Fruit fly (Drosophila melanogaster) whole organism, embryonic: ENCODE data around the gene PAN3.

Experiments
- Adf1 ChIP-seq: fragments of 200-800 bp; sonication (Bioruptor generic); IDR thresholded peaks from 2 replicates; pipeline ENCODE4 v1.3.6; 2022; ENCODE audit warnings: missing biosample characterization, missing genetic modification characterization
- CG11696 ChIP-seq: fragments of 200-800 bp; sonication (Bioruptor generic); IDR thresholded peaks from 2 replicates; pipeline ENCODE4 v1.3.6; 2022; ENCODE audit warnings: missing biosample characterization, missing genetic modification characterization
- CG12659 ChIP-seq: fragments of 200-800 bp; sonication (Bioruptor generic); optimal IDR thresholded peaks from 3 replicates; lab custom pipeline; 2017; ENCODE audit warnings: mild to moderate bottlenecking, missing biosample characterization, missing genetic modification reagents, missing genetic modification characterization
- CG12769 ChIP-seq: fragments of 200-800 bp; sonication (Bioruptor generic); optimal IDR thresholded peaks from 2 replicates; lab custom pipeline; 2019; ENCODE audit warnings: missing biosample characterization, mild to moderate bottlenecking, missing genetic modification characterization, moderate library complexity
- CG13296 ChIP-seq: fragments of 200-800 bp; sonication (Bioruptor generic); optimal IDR thresholded peaks from 3 replicates; lab custom pipeline; 2018; ENCODE audit warnings: missing biosample characterization, mild to moderate bottlenecking, missing genetic modification characterization
- CG1647 ChIP-seq: fragments of 200-800 bp; sonication (Bioruptor generic); optimal IDR thresholded peaks from 3 replicates; lab custom pipeline; 2016; ENCODE audit warnings: missing biosample characterization, missing genetic modification characterization
- CG16863 ChIP-seq: fragments of 200-800 bp; sonication (Bioruptor generic); optimal IDR thresholded peaks from 3 replicates; lab custom pipeline; 2016; ENCODE audit warnings: missing biosample characterization, missing genetic modification characterization
- CG17802 ChIP-seq: fragments of 200-800 bp; sonication (Bioruptor generic); optimal IDR thresholded peaks from 2 replicates; lab custom pipeline; 2018; ENCODE audit warnings: missing biosample characterization, mild to moderate bottlenecking, missing genetic modification characterization, moderate library complexity
- CG2712 ChIP-seq: fragments of 200-800 bp; optimal IDR thresholded peaks from 3 replicates; lab custom pipeline; 2019; ENCODE audit warnings: missing biosample characterization, mild to moderate bottlenecking, missing genetic modification characterization, moderate library complexity
- CG30431 ChIP-seq: fragments of 200-800 bp; sonication (Bioruptor generic); optimal IDR thresholded peaks from 2 replicates; lab custom pipeline; 2017; ENCODE audit warnings: missing biosample characterization, missing genetic modification characterization
- CG31441 ChIP-seq: fragments of 200-800 bp; sonication (Bioruptor generic); IDR thresholded peaks from 2 replicates; pipeline ENCODE4 v1.3.6; 2022; ENCODE audit warnings: missing biosample characterization, missing genetic modification characterization
- CG32772 ChIP-seq: fragments of 200-800 bp; sonication (Bioruptor generic); IDR thresholded peaks from 2 replicates; pipeline ENCODE4 v1.3.6; 2022; ENCODE audit warnings: missing biosample characterization, missing genetic modification characterization
- CG42726 ChIP-seq: fragments of 200-800 bp; sonication (Bioruptor generic); IDR thresholded peaks from 2 replicates; pipeline ENCODE4 v1.3.6; 2022; ENCODE audit warnings: missing biosample characterization, missing genetic modification characterization; ENCODE audit not compliant: partially characterized antibody
- CG5953 ChIP-seq: fragments of 200-800 bp; sonication (Bioruptor generic); IDR thresholded peaks from 2 replicates; pipeline ENCODE4 v1.3.6; 2022; ENCODE audit warnings: missing biosample characterization, missing genetic modification characterization
- CG6683 ChIP-seq: fragments of 200-800 bp; sonication (Bioruptor generic); optimal IDR thresholded peaks from 2 replicates; lab custom pipeline; 2017; ENCODE audit warnings: missing biosample characterization, mild to moderate bottlenecking, missing genetic modification characterization, missing genetic modification reagents
- CG7963 ChIP-seq: fragments of 200-800 bp; sonication (Bioruptor generic); IDR thresholded peaks from 3 replicates; pipeline ENCODE4 v1.3.6; 2022; ENCODE audit warnings: missing biosample characterization, missing genetic modification characterization; ENCODE audit not compliant: partially characterized antibody
- CG9215 ChIP-seq: fragments of 200-800 bp; sonication (Bioruptor generic); IDR thresholded peaks from 2 replicates; pipeline ENCODE4 v1.3.6; 2022; ENCODE audit warnings: missing biosample characterization, missing genetic modification characterization
- Dbx ChIP-seq: fragments of 200-800 bp; sonication (Bioruptor generic); IDR thresholded peaks from 3 replicates; pipeline ENCODE4 v1.3.6; 2022; ENCODE audit warnings: missing biosample characterization, missing genetic modification characterization
- Dip3 ChIP-seq: fragments of 200-800 bp; sonication (Bioruptor generic); optimal IDR thresholded peaks from 3 replicates; lab custom pipeline; 2016; ENCODE audit warnings: missing biosample characterization, missing genetic modification characterization
- E2f2 ChIP-seq: fragments of 200-800 bp; sonication (Bioruptor generic); IDR thresholded peaks from 2 replicates; pipeline ENCODE4 v1.3.6; 2022; ENCODE audit warnings: missing biosample characterization, missing genetic modification characterization
- ERR ChIP-seq: fragments of 200-800 bp; sonication (Bioruptor generic); optimal IDR thresholded peaks from 2 replicates; lab custom pipeline; 2016; ENCODE audit warnings: missing biosample characterization, missing genetic modification characterization
- Fer3 ChIP-seq: fragments of 200-800 bp; sonication (Bioruptor generic); optimal IDR thresholded peaks from 2 replicates; lab custom pipeline; 2018; ENCODE audit warnings: missing biosample characterization, mild to moderate bottlenecking, missing genetic modification characterization, moderate library complexity
- Hand ChIP-seq: fragments of 200-800 bp; sonication (Bioruptor generic); optimal IDR thresholded peaks from 2 replicates; lab custom pipeline; 2017; ENCODE audit warnings: mild to moderate bottlenecking, missing biosample characterization, missing genetic modification reagents, missing genetic modification characterization
- Hr78 ChIP-seq, 2 experiments: fragments of 200-800 bp in 1 of 2; fragments of >200 bp in 1 of 2; sonication (Bioruptor generic) in 1 of 2; optimal IDR thresholded peaks; 2 replicates each; lab custom pipeline; 2017 to 2019; ENCODE audit warnings: missing biosample characterization in 2 of 2, missing genetic modification characterization in 2 of 2, mild to moderate bottlenecking in 1 of 2, moderate library complexity in 1 of 2
- Mad ChIP-seq: fragments of 200-800 bp; sonication (Bioruptor generic); optimal IDR thresholded peaks from 2 replicates; lab custom pipeline; 2016; ENCODE audit warnings: missing biosample characterization, missing genetic modification characterization
- Ptx1 ChIP-seq: fragments of 200-800 bp; sonication (Bioruptor generic); IDR thresholded peaks from 2 replicates; pipeline ENCODE4 v1.3.6; 2022; ENCODE audit warnings: missing biosample characterization, missing genetic modification characterization
- Six4 ChIP-seq: fragments of 200-800 bp; sonication (Bioruptor generic); optimal IDR thresholded peaks from 2 replicates; lab custom pipeline; 2016; ENCODE audit warnings: missing biosample characterization, missing genetic modification characterization
- Tbp ChIP-seq: fragments of >200 bp; optimal IDR thresholded peaks from 2 replicates; lab custom pipeline; 2018; ENCODE audit warnings: missing biosample characterization, missing genetic modification characterization
- Vsx1 ChIP-seq: fragments of 200-800 bp; sonication (Bioruptor generic); optimal IDR thresholded peaks from 2 replicates; lab custom pipeline; 2017; ENCODE audit warnings: missing biosample characterization, mild to moderate bottlenecking, missing genetic modification characterization, missing genetic modification reagents
- Xbp1 ChIP-seq: fragments of 200-800 bp; sonication (Bioruptor generic); optimal IDR thresholded peaks from 3 replicates; lab custom pipeline; 2016; ENCODE audit warnings: missing biosample characterization, mild to moderate bottlenecking, missing genetic modification characterization
- da ChIP-seq: fragments of 200-800 bp; sonication (Bioruptor generic); optimal IDR thresholded peaks from 2 replicates; lab custom pipeline; 2016; ENCODE audit warnings: missing biosample characterization, missing genetic modification characterization
- dmrt11E ChIP-seq: fragments of 200-800 bp; sonication (Bioruptor generic); optimal IDR thresholded peaks from 3 replicates; lab custom pipeline; 2018; ENCODE audit warnings: missing biosample characterization, mild to moderate bottlenecking, missing genetic modification characterization, moderate library complexity
- esg ChIP-seq: fragments of 200-800 bp; sonication (Bioruptor generic); conservative IDR thresholded peaks from 2 replicates; pipeline ENCODE4 v1.3.6; 2022; ENCODE audit warnings: missing biosample characterization, missing genetic modification characterization
- eve ChIP-seq, 2 experiments: fragments of >200 bp; optimal IDR thresholded peaks; 2 replicates each; lab custom pipeline; 2017; ENCODE audit warnings: missing biosample characterization in 2 of 2, missing genetic modification characterization in 2 of 2
- exex ChIP-seq: fragments of 200-800 bp; sonication (Bioruptor generic); optimal IDR thresholded peaks from 4 replicates; lab custom pipeline; 2018; ENCODE audit warnings: missing biosample characterization, mild to moderate bottlenecking, missing genetic modification characterization, moderate library complexity
- gem ChIP-seq: fragments of 200-800 bp; sonication (Bioruptor generic); optimal IDR thresholded peaks from 2 replicates; lab custom pipeline; 2019; ENCODE audit warnings: missing biosample characterization, mild to moderate bottlenecking, missing genetic modification characterization, moderate library complexity
- grn ChIP-seq: fragments of 200-800 bp; sonication (Bioruptor generic); optimal IDR thresholded peaks from 3 replicates; lab custom pipeline; 2017; ENCODE audit warnings: missing biosample characterization, missing genetic modification characterization
- gro ChIP-seq: fragments of 200-800 bp; sonication (Bioruptor generic); optimal IDR thresholded peaks from 2 replicates; lab custom pipeline; 2016; ENCODE audit warnings: missing biosample characterization, missing genetic modification characterization
- ind ChIP-seq: fragments of 200-800 bp; sonication (Bioruptor generic); optimal IDR thresholded peaks from 3 replicates; lab custom pipeline; 2016; ENCODE audit warnings: missing biosample characterization, missing genetic modification characterization
- jigr1 ChIP-seq: fragments of 200-800 bp; sonication (Bioruptor generic); IDR thresholded peaks from 3 replicates; pipeline ENCODE4 v1.3.6; 2022; ENCODE audit warnings: missing biosample characterization, missing genetic modification characterization
- kah ChIP-seq: fragments of 200-800 bp; sonication (Bioruptor generic); optimal IDR thresholded peaks from 2 replicates; lab custom pipeline; 2018; ENCODE audit warnings: missing biosample characterization, mild to moderate bottlenecking, missing genetic modification characterization
- kni ChIP-seq: fragments of 200-800 bp; sonication (Bioruptor generic); optimal IDR thresholded peaks from 3 replicates; lab custom pipeline; 2017; ENCODE audit warnings: mild to moderate bottlenecking, missing biosample characterization, missing genetic modification reagents, missing genetic modification characterization
- lbe ChIP-seq: fragments of 200-800 bp; sonication (Bioruptor generic); optimal IDR thresholded peaks from 2 replicates; lab custom pipeline; 2016; ENCODE audit warnings: missing biosample characterization, mild to moderate bottlenecking, missing genetic modification characterization
- nmo ChIP-seq: fragments of 200-800 bp; sonication (Bioruptor generic); optimal IDR thresholded peaks from 2 replicates; lab custom pipeline; 2018; ENCODE audit warnings: missing biosample characterization, mild to moderate bottlenecking, missing genetic modification characterization, moderate library complexity
- peb ChIP-seq: fragments of 200-800 bp; sonication (Bioruptor generic); IDR thresholded peaks from 2 replicates; pipeline ENCODE4 v1.3.6; 2022; ENCODE audit warnings: missing biosample characterization, missing genetic modification characterization
- pnt ChIP-seq: fragments of 200-800 bp; sonication (Bioruptor generic); optimal IDR thresholded peaks from 3 replicates; lab custom pipeline; 2016; ENCODE audit warnings: missing biosample characterization, missing genetic modification characterization
- shn ChIP-seq: fragments of 200-800 bp; sonication (Bioruptor generic); optimal IDR thresholded peaks from 3 replicates; lab custom pipeline; 2016; ENCODE audit warnings: missing biosample characterization, missing genetic modification characterization
- sisA ChIP-seq: fragments of 200-800 bp; sonication (Bioruptor generic); IDR thresholded peaks from 2 replicates; pipeline ENCODE4 v1.3.6; 2022; ENCODE audit warnings: missing biosample characterization, missing genetic modification characterization
- usp ChIP-seq: fragments of >200 bp; optimal IDR thresholded peaks from 2 replicates; lab custom pipeline; 2017; ENCODE audit warnings: missing biosample characterization, missing genetic modification characterization

The PAN3 gene

dm6 chr3L:3060054-3060979, 10.6 kb upstream of the PAN3 start (continued):
- peak; percentile 99 for TF ChIP-seq gro (GFP tag; lab: Kevin White, UChicago)
- peak; percentile 98 for TF ChIP-seq CG30431 (GFP tag; lab: Kevin White, UChicago)
- peak; percentile 99 for TF ChIP-seq jigr1 (GFP tag; lab: Robert Waterston, UW)
- peak; percentile 95 for TF ChIP-seq Hand (GFP tag; lab: Kevin White, UChicago)
- peak; percentile 99 for TF ChIP-seq CG12659
- peak; percentile 98 for TF ChIP-seq Mad
- TF ChIP-seq eve (GFP tag; optimal IDR thresholded peaks at IDR 0.05; lab: Kevin White, UChicago): peak; percentile 38 to 99
- peak; percentile 99 for TF ChIP-seq lbe (GFP tag; lab: Kevin White, UChicago)
- peak; percentile 98 for TF ChIP-seq Fer3
- TF ChIP-seq ERR (GFP tag; lab: Kevin White, UChicago): peak; percentile 98
- peak; percentile 92 for TF ChIP-seq kah (GFP tag; lab: Kevin White, UChicago)
- peak; percentile 95 for TF ChIP-seq CG31441 (GFP tag; lab: Robert Waterston, UW)
- TF ChIP-seq peb: peak; percentile 97
- no peak for TF ChIP-seq usp (GFP tag; lab: Kevin White, UChicago)
- peak; percentile 95 for TF ChIP-seq CG6683 (GFP tag; lab: Kevin White, UChicago)
- peak; percentile 92 for TF ChIP-seq kni (GFP tag; lab: Kevin White, UChicago)
- TF ChIP-seq Tbp (GFP tag; lab: Kevin White, UChicago): no peak
- TF ChIP-seq ind (GFP tag; lab: Kevin White, UChicago): peak; percentile 99
- peak; percentile 99 for TF ChIP-seq Dbx
- TF ChIP-seq CG7963 (GFP tag; lab: Robert Waterston, UW): no peak
- TF ChIP-seq Hr78 (GFP tag; optimal IDR thresholded peaks at IDR 0.05; lab: Kevin White, UChicago): peak in 1 of 2 experiments; percentile 88
- peak; percentile 99 for TF ChIP-seq pnt (GFP tag; lab: Kevin White, UChicago)
- peak; percentile 98 for TF ChIP-seq CG1647 (GFP tag; lab: Kevin White, UChicago)
- TF ChIP-seq CG42726: no peak
- peak; percentile 99 for TF ChIP-seq Xbp1 (GFP tag; lab: Kevin White, UChicago)
- peak; percentile 97 for TF ChIP-seq CG13296
- TF ChIP-seq E2f2 (GFP tag; lab: Robert Waterston, UW): peak; percentile 89
- TF ChIP-seq Vsx1 (GFP tag; lab: Kevin White, UChicago): peak; percentile 92
- peak; percentile 92 for TF ChIP-seq dmrt11E (tag; lab: Kevin White, UChicago)
- peak; percentile 98 for TF ChIP-seq CG16863 (GFP tag; lab: Kevin White, UChicago)
- TF ChIP-seq gem: peak; percentile 98
- TF ChIP-seq CG12769 (tag; lab: Kevin White, UChicago): peak; percentile 99
- TF ChIP-seq CG2712 (tag; lab: Kevin White, UChicago): peak; percentile 97
- peak; percentile 95 for TF ChIP-seq da (GFP tag; lab: Kevin White, UChicago)
- TF ChIP-seq shn: peak; percentile 98
- TF ChIP-seq Adf1: peak; percentile 89
- TF ChIP-seq CG9215: peak; percentile 98
- peak; percentile 96 for TF ChIP-seq Six4 (GFP tag; lab: Kevin White, UChicago)
- peak; percentile 100 for TF ChIP-seq Ptx1
- peak; percentile 99 for TF ChIP-seq Dip3
- TF ChIP-seq CG17802: peak; percentile 88
- peak; percentile 97 for TF ChIP-seq nmo (GFP tag; lab: Kevin White, UChicago)
- TF ChIP-seq exex (tag; lab: Kevin White, UChicago): peak; percentile 85
- TF ChIP-seq CG5953 (GFP tag; lab: Robert Waterston, UW): peak; percentile 99
- TF ChIP-seq CG11696 (GFP tag; lab: Robert Waterston, UW): peak; percentile 95
- TF ChIP-seq esg (GFP tag; lab: Robert Waterston, UW): peak; percentile 99
- peak; percentile 88 for TF ChIP-seq grn (GFP tag; lab: Kevin White, UChicago)
- TF ChIP-seq CG32772 (GFP tag; lab: Robert Waterston, UW): peak; percentile 99
- peak; percentile 100 for TF ChIP-seq sisA
